Worm (Caenorhabditis elegans) whole organism, L4/young adult: ENCODE results near the gene C07D10.6.

Experiments
- W03F9.2 ChIP-seq: fragments of 150-350 bp; optimal IDR thresholded peaks from 2 replicates; lab custom pipeline; 2014; ENCODE audit warnings: missing biosample characterization, missing genetic modification characterization
- him-1 ChIP-seq: sonication (generic microtip); optimal IDR thresholded peaks from 2 replicates; lab custom pipeline; 2016; ENCODE audit warnings: missing genotype, missing genetic modification reagents, missing genetic modification characterization, missing compliant biosample characterization

ce11 chrII:7419563-7419962 lies 40.4 kb downstream of the C07D10.6 start:
- no peak for TF ChIP-seq him-1 (tag; lab: Kevin White, UChicago)
- TF ChIP-seq W03F9.2, result no peak
